ENCODE assay signal across 1 worm cellular context in the genomic region with DNA sequence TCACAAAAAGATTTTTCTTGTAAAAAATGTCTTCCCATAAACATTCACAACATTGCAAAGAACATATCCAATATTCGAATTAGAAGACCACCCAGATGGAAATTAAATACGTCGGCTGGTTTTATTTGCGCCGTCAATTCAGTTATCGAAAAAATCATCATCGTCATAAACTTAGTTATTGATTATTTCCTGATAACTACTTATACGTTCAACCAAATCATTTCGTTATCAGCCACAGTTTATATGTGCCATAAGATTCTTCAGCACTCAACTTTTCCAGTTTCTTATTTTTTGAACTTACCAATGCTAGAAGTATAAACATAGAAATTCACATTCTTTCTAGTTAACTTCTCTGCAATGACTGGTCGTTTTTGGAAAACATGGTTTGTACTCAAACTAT.
A peak's percentile ranks its signal among the peaks of the same experiment; 100 is the strongest.
TF ChIP-seq lines count a peak whose summit lies in the region.

No protein-coding gene starts in this region.

TF ChIP-seq in whole organism, L4 larva, 104 proteins besides CTCF, POLR2A, EP300 and RAD21 (continued from another document):
- TF ChIP-seq dmd-6 (GFP tag; IDR thresholded peaks at IDR 0.05; lab: Robert Waterston, UW) (peak; percentile 58; the same call in 1 of the 2 replicates), snpc-4 (tag; optimal IDR thresholded peaks at IDR 0.05; lab: Kevin White, UChicago) (no peak), pqm-1 (tag; optimal IDR thresholded peaks at IDR 0.05; lab: Kevin White, UChicago) (peak; percentile 83), nhr-111 (GFP tag; optimal IDR thresholded peaks at IDR 0.05; lab: Kevin White, UChicago) (no peak), hlh-11 (tag; optimal IDR thresholded peaks at IDR 0.05; lab: Kevin White, UChicago) (peak; percentile 46), daf-8 (GFP tag; IDR thresholded peaks at IDR 0.05; lab: Robert Waterston, UW) (no peak), aly-2 (tag; optimal IDR thresholded peaks at IDR 0.05; lab: Kevin White, UChicago) (no peak), hmg-1.1 (GFP tag; IDR thresholded peaks at IDR 0.05; lab: Robert Waterston, UW) (no peak), pha-4 (GFP tag; IDR thresholded peaks at IDR 0.05; lab: Robert Waterston, UW) (no peak), pha-4 (tag; optimal IDR thresholded peaks at IDR 0.05; lab: Kevin White, UChicago) (no peak), lin-15B (tag; optimal IDR thresholded peaks at IDR 0.05; lab: Kevin White, UChicago) (no peak), dve-1 (tag; optimal IDR thresholded peaks at IDR 0.05; lab: Kevin White, UChicago; ENCODE audit: insufficient read depth) (peak; percentile 27), mdl-1 (tag; optimal IDR thresholded peaks at IDR 0.05; lab: Kevin White, UChicago) (no peak), D1046.2 (GFP tag; IDR thresholded peaks at IDR 0.05; lab: Robert Waterston, UW) (no peak), nhr-237 (tag; optimal IDR thresholded peaks at IDR 0.05; lab: Kevin White, UChicago) (no peak), unc-39 (tag; optimal IDR thresholded peaks at IDR 0.05; lab: Kevin White, UChicago) (no peak), hlh-30 (tag; optimal IDR thresholded peaks at IDR 0.05; lab: Kevin White, UChicago; ENCODE audit: insufficient read depth) (no peak), nhr-28 (tag; optimal IDR thresholded peaks at IDR 0.05; lab: Kevin White, UChicago) (peak; percentile 72), F10B5.3 (tag; optimal IDR thresholded peaks at IDR 0.05; lab: Kevin White, UChicago) (no peak), php-3 (GFP tag; IDR thresholded peaks at IDR 0.05; lab: Robert Waterston, UW) (peak; percentile 88), unc-62 (GFP tag; optimal IDR thresholded peaks at IDR 0.05 in 1 of 2; lab: Kevin White, UChicago) (no peak), unc-62 (tag; optimal IDR thresholded peaks at IDR 0.05; lab: Kevin White, UChicago) (no peak), F49E8.2 (tag; optimal IDR thresholded peaks at IDR 0.05; lab: Kevin White, UChicago; ENCODE audit: borderline replicate concordance) (no peak)
